Fruit fly (Drosophila melanogaster) whole organism, prepupa: ENCODE results near the gene CG42541.

Experiments
- Blimp-1 ChIP-seq: fragments of 200-800 bp; sonication (Bioruptor generic); optimal IDR thresholded peaks from 3 replicates; lab custom pipeline; 2017; ENCODE audit warnings: missing biosample characterization, missing genetic modification characterization, mild to moderate bottlenecking, moderate library complexity, missing genetic modification reagents
- CG10631 ChIP-seq: fragments of 200-800 bp; sonication (Bioruptor generic); optimal IDR thresholded peaks from 2 replicates; lab custom pipeline; 2016; ENCODE audit warnings: missing biosample characterization, missing genetic modification characterization
- CG11762 ChIP-seq: fragments of 200-800 bp; sonication (Bioruptor generic); optimal IDR thresholded peaks from 3 replicates; lab custom pipeline; 2016; ENCODE audit warnings: missing biosample characterization, missing genetic modification characterization; ENCODE audit not compliant: insufficient read depth
- CG15336 ChIP-seq: fragments of 200-800 bp; sonication (Bioruptor generic); IDR thresholded peaks from 2 replicates; pipeline ENCODE4 v1.3.6; 2022; ENCODE audit warnings: missing biosample characterization, missing genetic modification characterization
- CG1621 ChIP-seq: fragments of 200-800 bp; sonication (Bioruptor generic); optimal IDR thresholded peaks from 3 replicates; lab custom pipeline; 2018; ENCODE audit warnings: missing biosample characterization, mild to moderate bottlenecking, missing genetic modification characterization
- CG16779 ChIP-seq: fragments of 200-800 bp; sonication (Bioruptor generic); optimal IDR thresholded peaks from 3 replicates; lab custom pipeline; 2017; ENCODE audit warnings: missing biosample characterization, mild to moderate bottlenecking, missing genetic modification characterization
- CG3032 ChIP-seq: fragments of 200-800 bp; optimal IDR thresholded peaks from 2 replicates; lab custom pipeline; 2019; ENCODE audit warnings: missing biosample characterization, mild to moderate bottlenecking, missing genetic modification characterization, moderate library complexity
- CG31627 ChIP-seq: fragments of 200-800 bp; sonication (Bioruptor generic); optimal IDR thresholded peaks from 3 replicates; lab custom pipeline; 2016; ENCODE audit warnings: missing biosample characterization, missing genetic modification characterization
- CG32006 ChIP-seq: fragments of 200-800 bp; sonication (Bioruptor generic); optimal IDR thresholded peaks from 3 replicates; lab custom pipeline; 2017; ENCODE audit warnings: missing biosample characterization, mild to moderate bottlenecking, missing genetic modification characterization
- CG34406 ChIP-seq: fragments of 200-800 bp; sonication (Bioruptor generic); optimal IDR thresholded peaks from 3 replicates; lab custom pipeline; 2016; ENCODE audit warnings: missing biosample characterization, missing genetic modification characterization
- CG3919 ChIP-seq: fragments of 200-800 bp; sonication (Bioruptor generic); optimal IDR thresholded peaks from 3 replicates; lab custom pipeline; 2016; ENCODE audit warnings: missing biosample characterization, missing genetic modification characterization
- CG4318 ChIP-seq: fragments of 200-800 bp; sonication (Bioruptor generic); optimal IDR thresholded peaks from 3 replicates; lab custom pipeline; 2017; ENCODE audit warnings: missing biosample characterization, mild to moderate bottlenecking, missing genetic modification characterization
- CG6163 ChIP-seq: fragments of 200-800 bp; sonication (Bioruptor generic); IDR thresholded peaks from 3 replicates; pipeline ENCODE4 v1.3.6; 2022; ENCODE audit warnings: missing biosample characterization, missing genetic modification characterization
- CG6276 ChIP-seq: fragments of 200-800 bp; sonication (Bioruptor generic); optimal IDR thresholded peaks from 2 replicates; lab custom pipeline; 2017; ENCODE audit warnings: missing biosample characterization, mild to moderate bottlenecking, missing genetic modification characterization
- CG6808 ChIP-seq: fragments of 200-800 bp; sonication (Bioruptor generic); optimal IDR thresholded peaks from 3 replicates; lab custom pipeline; 2017; ENCODE audit warnings: missing biosample characterization, missing genetic modification characterization, mild to moderate bottlenecking, moderate library complexity, missing genetic modification reagents
- CG7368 ChIP-seq: fragments of 200-800 bp; sonication (Bioruptor generic); optimal IDR thresholded peaks from 3 replicates; lab custom pipeline; 2016; ENCODE audit warnings: missing biosample characterization, missing genetic modification characterization
- CG8319 ChIP-seq: fragments of 200-800 bp; sonication (Bioruptor generic); optimal IDR thresholded peaks from 3 replicates; lab custom pipeline; 2016; ENCODE audit warnings: missing biosample characterization, missing genetic modification characterization
- CG9139 ChIP-seq: fragments of 200-800 bp; sonication (Bioruptor generic); optimal IDR thresholded peaks from 3 replicates; lab custom pipeline; 2017; ENCODE audit warnings: missing biosample characterization, mild to moderate bottlenecking, missing genetic modification characterization
- Eip78C ChIP-seq: fragments of 200-800 bp; sonication (Bioruptor generic); peaks from one replicate; lab custom pipeline; 2016; ENCODE audit warnings: missing biosample characterization, missing genetic modification characterization
- Eip93F ChIP-seq: fragments of 200-800 bp; sonication (Bioruptor generic); optimal IDR thresholded peaks from 2 replicates; lab custom pipeline; 2016; ENCODE audit warnings: missing biosample characterization, mild to moderate bottlenecking, missing genetic modification characterization
- Ets21C ChIP-seq: fragments of 200-800 bp; sonication (Bioruptor generic); optimal IDR thresholded peaks from 3 replicates; lab custom pipeline; 2016; ENCODE audit warnings: missing biosample characterization, missing genetic modification characterization
- Ets96B ChIP-seq: fragments of 200-800 bp; optimal IDR thresholded peaks from 2 replicates; lab custom pipeline; 2019; ENCODE audit warnings: missing biosample characterization, mild to moderate bottlenecking, missing genetic modification characterization, moderate library complexity
- Hr38 ChIP-seq: sonication (Bioruptor generic); optimal IDR thresholded peaks from 2 replicates; lab custom pipeline; 2016; ENCODE audit warnings: missing biosample characterization, missing genetic modification characterization
- Hr39 ChIP-seq: fragments of 200-800 bp; sonication (Bioruptor generic); optimal IDR thresholded peaks from 2 replicates; lab custom pipeline; 2016; ENCODE audit warnings: missing biosample characterization, missing genetic modification characterization
- Hr4 ChIP-seq: fragments of 200-800 bp; sonication (Bioruptor generic); optimal IDR thresholded peaks from 3 replicates; lab custom pipeline; 2016; ENCODE audit warnings: missing biosample characterization, missing genetic modification characterization
- Met ChIP-seq: fragments of 200-800 bp; sonication (Bioruptor generic); optimal IDR thresholded peaks from 3 replicates; lab custom pipeline; 2016; ENCODE audit warnings: missing biosample characterization, missing genetic modification characterization
- Smox ChIP-seq: fragments of 200-800 bp; sonication (Bioruptor generic); optimal IDR thresholded peaks from 3 replicates; lab custom pipeline; 2016; ENCODE audit warnings: missing biosample characterization, missing genetic modification characterization
- Sox102F ChIP-seq: fragments of 200-800 bp; sonication (Bioruptor generic); optimal IDR thresholded peaks from 2 replicates; lab custom pipeline; 2016; ENCODE audit warnings: missing biosample characterization, mild to moderate bottlenecking, missing genetic modification characterization
- Sox15 ChIP-seq: fragments of 200-800 bp; sonication (Bioruptor generic); optimal IDR thresholded peaks from 3 replicates; lab custom pipeline; 2016; ENCODE audit warnings: missing biosample characterization, missing genetic modification characterization
- achi ChIP-seq: fragments of 200-800 bp; sonication (Bioruptor generic); optimal IDR thresholded peaks from 3 replicates; lab custom pipeline; 2016; ENCODE audit warnings: missing biosample characterization, missing genetic modification characterization
- cyc ChIP-seq: fragments of 200-800 bp; sonication (Bioruptor generic); optimal IDR thresholded peaks from 3 replicates; lab custom pipeline; 2016; ENCODE audit warnings: missing biosample characterization, missing genetic modification characterization
- dac ChIP-seq: fragments of 200-800 bp; sonication (Bioruptor generic); optimal IDR thresholded peaks from 2 replicates; lab custom pipeline; 2017; ENCODE audit warnings: missing biosample characterization, mild to moderate bottlenecking, missing genetic modification characterization
- dsx ChIP-seq: fragments of 200-800 bp; optimal IDR thresholded peaks from 3 replicates; lab custom pipeline; 2019; ENCODE audit warnings: missing biosample characterization, mild to moderate bottlenecking, missing genetic modification characterization, moderate library complexity; ENCODE audit not compliant: poor library complexity, severe bottlenecking
- eg ChIP-seq: fragments of 200-800 bp; sonication (Bioruptor generic); IDR thresholded peaks from 3 replicates; pipeline ENCODE4 v1.3.6; 2022; ENCODE audit warnings: missing biosample characterization, missing genetic modification characterization
- fd85E ChIP-seq: fragments of 200-800 bp; sonication (Bioruptor generic); optimal IDR thresholded peaks from 3 replicates; lab custom pipeline; 2016; ENCODE audit warnings: missing biosample characterization, missing genetic modification characterization
- fkh ChIP-seq: fragments of 200-800 bp; sonication (Bioruptor generic); optimal IDR thresholded peaks from 3 replicates; lab custom pipeline; 2017; ENCODE audit warnings: missing biosample characterization, mild to moderate bottlenecking, missing genetic modification characterization, moderate library complexity
- lz ChIP-seq: fragments of 200-800 bp; sonication (Bioruptor generic); optimal IDR thresholded peaks from 3 replicates; lab custom pipeline; 2016; ENCODE audit warnings: missing biosample characterization, missing genetic modification characterization
- net ChIP-seq: fragments of 200-800 bp; sonication (Bioruptor generic); optimal IDR thresholded peaks from 3 replicates; lab custom pipeline; 2016; ENCODE audit warnings: missing biosample characterization, missing genetic modification characterization
- pdm3 ChIP-seq: fragments of 200-800 bp; sonication (Bioruptor generic); optimal IDR thresholded peaks from 3 replicates; lab custom pipeline; 2016; ENCODE audit warnings: missing biosample characterization, missing genetic modification characterization
- spab ChIP-seq: fragments of 200-800 bp; sonication (Bioruptor generic); optimal IDR thresholded peaks from 2 replicates; lab custom pipeline; 2017; ENCODE audit warnings: missing biosample characterization, mild to moderate bottlenecking, missing genetic modification characterization, missing genetic modification reagents
- ss ChIP-seq, 2 experiments: fragments of 200-800 bp; sonication (Bioruptor generic); optimal IDR thresholded peaks; 2 replicates in 1 of 2; 3 replicates in 1 of 2; lab custom pipeline; 2017 to 2018; ENCODE audit warnings: mild to moderate bottlenecking in 2 of 2, missing biosample characterization in 2 of 2, missing genetic modification characterization in 2 of 2, moderate library complexity in 1 of 2
- topi ChIP-seq: fragments of 200-800 bp; sonication (Bioruptor generic); optimal IDR thresholded peaks from 3 replicates; lab custom pipeline; 2016; ENCODE audit warnings: missing biosample characterization, missing genetic modification characterization
- vri ChIP-seq: fragments of 200-800 bp; sonication (Bioruptor generic); optimal IDR thresholded peaks from 3 replicates; lab custom pipeline; 2016; ENCODE audit warnings: missing biosample characterization, mild to moderate bottlenecking, missing genetic modification characterization

Gene CG42541

DNA sequence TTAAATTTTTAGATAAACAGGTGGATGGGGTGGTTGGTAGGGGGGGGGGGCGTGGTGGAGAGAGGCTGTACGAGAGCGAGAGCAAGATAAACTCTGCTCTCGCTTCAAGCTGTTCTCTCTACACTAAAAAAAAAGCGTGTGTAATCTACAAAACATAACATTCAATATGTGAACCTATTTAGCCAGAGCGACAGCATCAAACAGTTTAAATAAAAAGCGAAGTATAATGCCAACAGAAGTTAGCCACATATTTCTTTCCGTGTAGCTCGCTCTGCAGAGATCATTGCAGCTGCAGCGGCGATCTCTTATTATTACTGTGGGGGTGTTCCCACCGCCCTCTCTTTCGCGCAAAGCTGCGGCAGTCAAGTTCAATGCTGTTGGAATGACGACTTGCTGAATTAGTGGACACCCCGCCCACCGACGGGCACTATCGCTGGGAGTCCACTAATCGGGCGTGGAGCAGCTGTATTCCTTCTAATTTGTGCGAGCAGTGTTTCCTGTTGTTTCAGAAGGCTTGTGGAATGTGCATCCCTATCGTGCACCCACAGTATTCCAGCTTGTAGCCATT lies 61.8 kb downstream of the CG42541 start, which contains the start of gene CG2930 (continued):
- TF ChIP-seq fd85E (GFP tag; lab: Kevin White, UChicago), result peak; percentile 90
- TF ChIP-seq CG6163 (GFP tag; lab: Robert Waterston, UW), result peak; percentile 99
- peak; percentile 97 for TF ChIP-seq cyc (GFP tag; lab: Kevin White, UChicago)
- no peak for TF ChIP-seq fkh (GFP tag; lab: Kevin White, UChicago)
- TF ChIP-seq Eip78C (GFP tag; lab: Kevin White, UChicago), result peak; percentile 99
- peak; percentile 80 for TF ChIP-seq Blimp-1 (GFP tag; lab: Kevin White, UChicago)
- TF ChIP-seq CG11762 (GFP tag; lab: Kevin White, UChicago), result peak; percentile 92
- peak; percentile 94 for TF ChIP-seq Met (GFP tag; lab: Kevin White, UChicago)
- TF ChIP-seq CG9139 (GFP tag; lab: Kevin White, UChicago), result peak; percentile 92
- peak; percentile 96 for TF ChIP-seq net (GFP tag; lab: Kevin White, UChicago)
- TF ChIP-seq Hr39 (GFP tag; lab: Kevin White, UChicago), result peak; percentile 96
- peak; percentile 97 for TF ChIP-seq Sox15
- peak; percentile 97 for TF ChIP-seq lz (GFP tag; lab: Kevin White, UChicago)
- TF ChIP-seq ss (GFP tag; optimal IDR thresholded peaks at IDR 0.05; lab: Kevin White, UChicago), result peak; percentile 95 to 97
- peak; percentile 94 for TF ChIP-seq CG6808
- peak; percentile 96 for TF ChIP-seq CG32006 (GFP tag; lab: Kevin White, UChicago)
- peak; percentile 86 for TF ChIP-seq Eip93F (GFP tag; lab: Kevin White, UChicago)
- TF ChIP-seq CG6276 (GFP tag; lab: Kevin White, UChicago), result peak; percentile 89
- peak; percentile 92 for TF ChIP-seq CG16779 (tag; lab: Kevin White, UChicago)
- TF ChIP-seq Smox (GFP tag; lab: Kevin White, UChicago), result peak; percentile 94

DNA sequence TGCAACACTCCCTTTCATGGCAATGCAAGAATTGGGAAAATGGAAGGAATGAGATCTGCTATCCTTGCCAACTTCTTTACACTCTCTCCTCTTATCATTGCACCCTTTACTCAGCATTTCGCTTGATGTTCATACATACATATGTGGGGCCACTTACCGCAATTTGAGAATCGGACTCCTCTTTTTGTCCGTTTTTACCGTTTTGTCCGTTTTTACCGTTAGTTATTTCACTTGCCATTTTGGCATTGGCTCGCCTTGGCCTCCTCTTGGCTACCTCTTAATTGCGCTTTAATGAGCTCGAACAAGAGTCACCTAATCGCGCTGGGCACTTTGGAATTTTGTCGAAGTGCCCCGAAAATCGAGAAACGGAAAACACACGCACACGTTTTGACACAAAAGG lies 62.6 kb downstream of the CG42541 start:
- TF ChIP-seq CG16779 (tag; lab: Kevin White, UChicago) (no peak), pdm3 (GFP tag; lab: Kevin White, UChicago) (no peak), Blimp-1 (GFP tag; lab: Kevin White, UChicago) (no peak), CG6808 (no peak), dac (GFP tag; lab: Kevin White, UChicago) (no peak), Ets21C (GFP tag; lab: Kevin White, UChicago) (no peak), CG8319 (no peak), dsx (GFP tag; lab: Kevin White, UChicago) (no peak), cyc (GFP tag; lab: Kevin White, UChicago) (no peak), CG3032 (tag; lab: Kevin White, UChicago) (no peak), CG1621 (tag; lab: Kevin White, UChicago) (no peak), Hr38 (GFP tag; lab: Kevin White, UChicago) (no peak), Hr4 (GFP tag; lab: Kevin White, UChicago) (no peak), spab (no peak), CG4318 (no peak), Eip93F (GFP tag; lab: Kevin White, UChicago) (no peak), CG6276 (GFP tag; lab: Kevin White, UChicago) (no peak)

DNA sequence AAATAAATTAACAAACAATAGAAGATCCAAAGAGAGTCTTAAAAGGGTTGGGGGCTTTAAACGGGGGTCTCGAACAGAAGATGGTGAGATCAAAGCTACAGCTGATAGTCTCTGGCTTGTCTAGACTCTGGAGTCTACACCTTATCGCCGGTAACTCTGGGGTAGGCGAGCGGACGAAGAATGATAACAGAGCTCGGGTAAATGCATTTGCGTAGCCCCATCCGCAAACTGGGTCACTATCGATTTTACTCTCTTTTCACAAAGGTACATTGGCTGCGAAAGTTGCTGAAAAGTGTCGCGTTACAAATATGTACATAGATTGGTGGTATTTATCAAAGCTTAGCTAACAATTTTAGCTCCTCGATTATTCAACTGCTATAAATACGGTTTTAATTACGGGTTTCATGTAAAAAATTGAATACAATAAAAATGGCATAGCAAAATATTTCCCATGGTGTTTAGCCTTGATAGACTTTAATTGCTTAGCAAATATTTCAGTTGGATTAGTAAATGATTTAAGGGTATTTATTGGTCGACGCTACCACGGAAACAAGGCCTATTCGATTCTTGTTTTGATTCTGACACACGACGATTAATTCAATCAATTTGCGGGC lies 63.4 kb downstream of the CG42541 start:
- TF ChIP-seq CG7368 (GFP tag; lab: Kevin White, UChicago), result peak; percentile 15
- no peak for TF ChIP-seq Sox102F (GFP tag; lab: Kevin White, UChicago)
- TF ChIP-seq Smox (GFP tag; lab: Kevin White, UChicago), result peak; percentile 8
- peak; percentile 83 for TF ChIP-seq Eip78C (GFP tag; lab: Kevin White, UChicago)
- TF ChIP-seq eg (GFP tag; lab: Robert Waterston, UW), result no peak
- no peak for TF ChIP-seq Ets21C (GFP tag; lab: Kevin White, UChicago)
- TF ChIP-seq dac (GFP tag; lab: Kevin White, UChicago), result no peak
- TF ChIP-seq CG10631 (GFP tag; lab: Kevin White, UChicago), result peak; percentile 29
- TF ChIP-seq fd85E (GFP tag; lab: Kevin White, UChicago), result no peak
- peak; percentile 55 for TF ChIP-seq Hr4 (GFP tag; lab: Kevin White, UChicago)
- peak; percentile 57 for TF ChIP-seq achi (GFP tag; lab: Kevin White, UChicago)
- TF ChIP-seq dsx (GFP tag; lab: Kevin White, UChicago), result peak; percentile 35
- TF ChIP-seq CG32006 (GFP tag; lab: Kevin White, UChicago), result peak; percentile 70
- no peak for TF ChIP-seq Sox15
- peak; percentile 40 for TF ChIP-seq CG8319
- peak; percentile 11 for TF ChIP-seq CG31627 (GFP tag; lab: Kevin White, UChicago)
- peak; percentile 64 for TF ChIP-seq Ets96B (tag; lab: Kevin White, UChicago)
- peak; percentile 30 for TF ChIP-seq topi (GFP tag; lab: Kevin White, UChicago)
- no peak for TF ChIP-seq Hr38 (GFP tag; lab: Kevin White, UChicago)
- TF ChIP-seq CG6276 (GFP tag; lab: Kevin White, UChicago), result peak; percentile 42
- peak; percentile 56 for TF ChIP-seq CG3919 (GFP tag; lab: Kevin White, UChicago)
- peak; percentile 45 for TF ChIP-seq CG3032 (tag; lab: Kevin White, UChicago)
- peak; percentile 59 for TF ChIP-seq CG34406 (GFP tag; lab: Kevin White, UChicago)
- TF ChIP-seq CG15336, result no peak; the same call in 1 of the 2 replicates
- no peak for TF ChIP-seq vri (GFP tag; lab: Kevin White, UChicago)
- peak; percentile 61 for TF ChIP-seq pdm3 (GFP tag; lab: Kevin White, UChicago)
